Fruit fly (Drosophila melanogaster) whole organism, wandering third instar larva: ENCODE results near the gene CG3081.
A peak's percentile ranks its signal among the peaks of the same experiment; 100 is the strongest.

Source experiments
- Abd-B ChIP-seq: fragments of >200 bp; optimal IDR thresholded peaks from 2 replicates; lab custom pipeline; 2017; ENCODE audit warnings: missing biosample characterization, missing genetic modification characterization
- CG32264 ChIP-seq: fragments of 200-800 bp; sonication (Bioruptor generic); optimal IDR thresholded peaks from 2 replicates; lab custom pipeline; 2016; ENCODE audit warnings: missing biosample characterization, missing genetic modification characterization
- CG9705 ChIP-seq: fragments of 200-800 bp; sonication (Bioruptor generic); optimal IDR thresholded peaks from 2 replicates; lab custom pipeline; 2018; ENCODE audit warnings: missing biosample characterization, mild to moderate bottlenecking, missing genetic modification characterization
- CrebA ChIP-seq: fragments of 200-800 bp; sonication (Bioruptor generic); optimal IDR thresholded peaks from 2 replicates; lab custom pipeline; 2016; ENCODE audit warnings: missing biosample characterization, mild to moderate bottlenecking, missing genetic modification characterization, borderline replicate concordance
- Dfd ChIP-seq: fragments of >200 bp; optimal IDR thresholded peaks from 2 replicates; lab custom pipeline; 2017; ENCODE audit warnings: missing biosample characterization, missing genetic modification characterization
- Dif ChIP-seq: fragments of 200-275, 200-300 bp; sonication (Bioruptor generic); optimal IDR thresholded peaks from 2 replicates; lab custom pipeline; 2018; ENCODE audit warnings: missing biosample characterization, missing genetic modification characterization; ENCODE audit not compliant: partially characterized antibody
- GATAd ChIP-seq: sonication (Bioruptor generic); optimal IDR thresholded peaks from 2 replicates; lab custom pipeline; 2016; ENCODE audit warnings: missing biosample characterization, missing genetic modification characterization
- HLH106 ChIP-seq: fragments of 200-800 bp; optimal IDR thresholded peaks from 3 replicates; lab custom pipeline; 2019; ENCODE audit warnings: missing biosample characterization, mild to moderate bottlenecking, missing genetic modification characterization, moderate library complexity
- Hnf4 ChIP-seq: fragments of 200-800 bp; sonication (Bioruptor generic); optimal IDR thresholded peaks from 2 replicates; lab custom pipeline; 2016; ENCODE audit warnings: missing biosample characterization, mild to moderate bottlenecking, missing genetic modification characterization
- Hr78 ChIP-seq: fragments of >200 bp; optimal IDR thresholded peaks from 2 replicates; lab custom pipeline; 2017; ENCODE audit warnings: missing biosample characterization, missing genetic modification characterization
- Hr83 ChIP-seq: fragments of 200-300 bp; sonication (Bioruptor generic); optimal IDR thresholded peaks from 2 replicates; lab custom pipeline; 2016; ENCODE audit warnings: missing biosample characterization, mild to moderate bottlenecking, missing genetic modification characterization, moderate library complexity; ENCODE audit not compliant: poor library complexity, severe bottlenecking
- Jra ChIP-seq: sonication (Bioruptor generic); optimal IDR thresholded peaks from 2 replicates; lab custom pipeline; 2016; ENCODE audit warnings: missing biosample characterization, missing genetic modification characterization
- Mio ChIP-seq: sonication (Bioruptor generic); optimal IDR thresholded peaks from 2 replicates; lab custom pipeline; 2016; ENCODE audit warnings: missing biosample characterization, missing genetic modification characterization
- Myc ChIP-seq: fragments of >200 bp; optimal IDR thresholded peaks from 2 replicates; lab custom pipeline; 2017
- N ChIP-seq: fragments of >200 bp; optimal IDR thresholded peaks from 2 replicates; lab custom pipeline; 2018; ENCODE audit warnings: missing biosample characterization, missing external identifiers, missing genetic modification characterization
- OdsH ChIP-seq: fragments of 200-800 bp; sonication (Bioruptor generic); optimal IDR thresholded peaks from 2 replicates; lab custom pipeline; 2016; ENCODE audit warnings: missing biosample characterization, mild to moderate bottlenecking, missing genetic modification characterization
- Rel ChIP-seq, 2 experiments: fragments of 200-800 bp; sonication (Bioruptor generic) in 1 of 2; optimal IDR thresholded peaks; 2 replicates in 1 of 2; 3 replicates in 1 of 2; lab custom pipeline; 2016 to 2019; ENCODE audit warnings: mild to moderate bottlenecking in 2 of 2, missing biosample characterization in 2 of 2, missing genetic modification characterization in 2 of 2, moderate library complexity in 1 of 2
- Sp1 ChIP-seq: fragments of 200-800 bp; sonication (Bioruptor generic); optimal IDR thresholded peaks from 3 replicates; lab custom pipeline; 2019; ENCODE audit warnings: missing biosample characterization, mild to moderate bottlenecking, missing genetic modification characterization, moderate library complexity
- br ChIP-seq: fragments of 200-800 bp; sonication (Bioruptor generic); optimal IDR thresholded peaks from 2 replicates; lab custom pipeline; 2016; ENCODE audit warnings: missing biosample characterization, missing genetic modification characterization
- brk ChIP-seq: fragments of 200-800 bp; sonication (Bioruptor generic); optimal IDR thresholded peaks from 2 replicates; lab custom pipeline; 2016; ENCODE audit warnings: missing biosample characterization, mild to moderate bottlenecking, missing genetic modification characterization
- dl ChIP-seq, 2 experiments: fragments of 175-275, 200-275 bp in 1 of 2; fragments of 200-275 bp in 1 of 2; sonication (Bioruptor generic); optimal IDR thresholded peaks; lab custom pipeline; 2018; ENCODE audit warnings: mild to moderate bottlenecking in 2 of 2, missing biosample characterization in 2 of 2, missing genetic modification characterization in 2 of 2, moderate library complexity in 2 of 2; ENCODE audit not compliant: partially characterized antibody in 2 of 2, insufficient read depth in 1 of 2
- dmrt93B ChIP-seq: fragments of 200-800 bp; sonication (Bioruptor generic); optimal IDR thresholded peaks from 2 replicates; lab custom pipeline; 2018; ENCODE audit warnings: missing biosample characterization, mild to moderate bottlenecking, missing genetic modification characterization
- dsf ChIP-seq: sonication (Bioruptor generic); optimal IDR thresholded peaks from 2 replicates; lab custom pipeline; 2016; ENCODE audit warnings: missing biosample characterization, missing genetic modification characterization, borderline replicate concordance
- ey ChIP-seq: fragments of 200-800 bp; sonication (Bioruptor generic); optimal IDR thresholded peaks from 2 replicates; lab custom pipeline; 2016; ENCODE audit warnings: missing biosample characterization, missing genetic modification characterization
- foxo ChIP-seq, 2 experiments: fragments of 200-800 bp; sonication (Bioruptor generic); optimal IDR thresholded peaks; 2 replicates in 1 of 2; 3 replicates in 1 of 2; lab custom pipeline; 2016 to 2017; ENCODE audit warnings: missing biosample characterization in 2 of 2, missing genetic modification characterization in 2 of 2
- fru ChIP-seq: fragments of 200-800 bp; sonication (Bioruptor generic); optimal IDR thresholded peaks from 3 replicates; lab custom pipeline; 2016; ENCODE audit warnings: missing biosample characterization, mild to moderate bottlenecking, missing genetic modification characterization
- h ChIP-seq: fragments of 200-800 bp; sonication (Bioruptor generic); optimal IDR thresholded peaks from 3 replicates; lab custom pipeline; 2016; ENCODE audit warnings: missing biosample characterization, mild to moderate bottlenecking, missing genetic modification characterization
- jim ChIP-seq: fragments of 175-275, 200-325 bp; sonication (Bioruptor generic); optimal IDR thresholded peaks from 2 replicates; lab custom pipeline; 2016; ENCODE audit warnings: missing biosample characterization, mild to moderate bottlenecking, missing genetic modification characterization
- pan ChIP-seq: fragments of >200 bp; optimal IDR thresholded peaks from 2 replicates; lab custom pipeline; 2017
- psq ChIP-seq: fragments of 200-800 bp; sonication (Bioruptor generic); optimal IDR thresholded peaks from 3 replicates; lab custom pipeline; 2017; ENCODE audit warnings: missing biosample characterization, mild to moderate bottlenecking, missing genetic modification characterization, moderate library complexity
- rgr ChIP-seq: fragments of 200-800 bp; sonication (Bioruptor generic); optimal IDR thresholded peaks from 3 replicates; lab custom pipeline; 2016; ENCODE audit warnings: missing biosample characterization, mild to moderate bottlenecking, missing genetic modification characterization
- sage ChIP-seq: fragments of 200-800 bp; sonication (Bioruptor generic); optimal IDR thresholded peaks from 2 replicates; lab custom pipeline; 2016; ENCODE audit warnings: missing biosample characterization, mild to moderate bottlenecking, missing genetic modification characterization
- sv ChIP-seq: fragments of 200-800 bp; sonication (Bioruptor generic); optimal IDR thresholded peaks from 3 replicates; lab custom pipeline; 2016; ENCODE audit warnings: missing biosample characterization, missing genetic modification characterization
- tai ChIP-seq: sonication (Bioruptor generic); optimal IDR thresholded peaks from 2 replicates; lab custom pipeline; 2016; ENCODE audit warnings: missing biosample characterization, missing genetic modification characterization
- usp ChIP-seq: fragments of >200 bp; optimal IDR thresholded peaks from 2 replicates; lab custom pipeline; 2017; ENCODE audit warnings: missing biosample characterization, missing genetic modification characterization
- woc ChIP-seq: sonication (Bioruptor generic); optimal IDR thresholded peaks from 2 replicates; lab custom pipeline; 2016; ENCODE audit warnings: missing biosample characterization, mild to moderate bottlenecking, missing genetic modification characterization

Gene CG3081

dm6 chrX:4679813-4680381, 36.1 kb upstream of the CG3081 start:
- no peak for TF ChIP-seq Hr78 (GFP tag; lab: Kevin White, UChicago)
- peak; percentile 54 for TF ChIP-seq OdsH
- peak; percentile 10 for TF ChIP-seq psq
- TF ChIP-seq br (GFP tag; lab: Kevin White, UChicago), result peak; percentile 27
- peak; percentile 13 for TF ChIP-seq dmrt93B (GFP tag; lab: Kevin White, UChicago)
- peak; percentile 35 for TF ChIP-seq Jra (GFP tag; lab: Kevin White, UChicago)
- peak; percentile 12 for TF ChIP-seq sv
- TF ChIP-seq fru (GFP tag; lab: Kevin White, UChicago), result peak; percentile 35
- TF ChIP-seq Rel (GFP tag; optimal IDR thresholded peaks at IDR 0.05; lab: Kevin White, UChicago), result no peak
- no peak for TF ChIP-seq Rel (tag; optimal IDR thresholded peaks at IDR 0.05; lab: Kevin White, UChicago)
- TF ChIP-seq Myc (lab: Kevin White, UChicago), result no peak
- peak; percentile 54 for TF ChIP-seq woc (GFP tag; lab: Kevin White, UChicago)
- TF ChIP-seq foxo (GFP tag; optimal IDR thresholded peaks at IDR 0.05; lab: Kevin White, UChicago), result peak in 1 of 2 experiments; percentile 59
- TF ChIP-seq rgr (GFP tag; lab: Kevin White, UChicago), result peak; percentile 46
- TF ChIP-seq h (GFP tag; lab: Kevin White, UChicago), result peak; percentile 53
- TF ChIP-seq sage, result no peak
- TF ChIP-seq HLH106 (tag; lab: Kevin White, UChicago), result peak; percentile 52
- TF ChIP-seq ey, result peak; percentile 52
- TF ChIP-seq Hnf4, result peak; percentile 51
- TF ChIP-seq Sp1 (GFP tag; lab: Kevin White, UChicago), result peak; percentile 50
- TF ChIP-seq N (GFP tag; lab: Kevin White, UChicago), result no peak

- TF ChIP-seq CG32264 (GFP tag; lab: Kevin White, UChicago), result no peak
- no peak for TF ChIP-seq Hr78 (GFP tag; lab: Kevin White, UChicago)
- no peak for TF ChIP-seq Rel (GFP tag; optimal IDR thresholded peaks at IDR 0.05; lab: Kevin White, UChicago)
- TF ChIP-seq Rel (tag; optimal IDR thresholded peaks at IDR 0.05; lab: Kevin White, UChicago), result peak; percentile 38
- no peak for TF ChIP-seq Hr83 (GFP tag; lab: Kevin White, UChicago)
- TF ChIP-seq woc (GFP tag; lab: Kevin White, UChicago), result no peak
- no peak for TF ChIP-seq HLH106 (tag; lab: Kevin White, UChicago)
- TF ChIP-seq Myc (lab: Kevin White, UChicago), result peak; percentile 69
- TF ChIP-seq dsf (GFP tag; lab: Kevin White, UChicago), result no peak
Measured at dm6 chrX:4678913-4679812, 35.4 kb upstream of the CG3081 start, which contains the start of gene fzr. Gene fzr, minus strand, starts transcription at chrX:4679537.

- TF ChIP-seq Rel (GFP tag; optimal IDR thresholded peaks at IDR 0.05; lab: Kevin White, UChicago), result no peak
- TF ChIP-seq Rel (tag; optimal IDR thresholded peaks at IDR 0.05; lab: Kevin White, UChicago), result peak; percentile 15
- no peak for TF ChIP-seq Jra (GFP tag; lab: Kevin White, UChicago)
- TF ChIP-seq GATAd (GFP tag; lab: Kevin White, UChicago), result peak; percentile 4
- TF ChIP-seq Abd-B (GFP tag; lab: Kevin White, UChicago), result no peak
Measured at dm6 chrX:4678146-4678912, 34.5 kb upstream of the CG3081 start.

- TF ChIP-seq psq (no peak), usp (GFP tag; lab: Kevin White, UChicago) (no peak), Sp1 (GFP tag; lab: Kevin White, UChicago) (peak; percentile 5), brk (GFP tag; lab: Kevin White, UChicago) (no peak), jim (GFP tag; lab: Kevin White, UChicago) (no peak), Mio (GFP tag; lab: Kevin White, UChicago) (no peak), GATAd (GFP tag; lab: Kevin White, UChicago) (peak; percentile 21), Myc (lab: Kevin White, UChicago) (no peak), CrebA (GFP tag; lab: Kevin White, UChicago) (no peak), woc (GFP tag; lab: Kevin White, UChicago) (no peak), sage (no peak), pan (lab: Kevin White, UChicago) (no peak), br (GFP tag; lab: Kevin White, UChicago) (peak; percentile 5), Hnf4 (peak; percentile 19), Hr83 (GFP tag; lab: Kevin White, UChicago) (peak; percentile 22), sv (no peak), CG9705 (GFP tag; lab: Kevin White, UChicago) (no peak), Dfd (GFP tag; lab: Kevin White, UChicago) (no peak), OdsH (no peak), Hr78 (GFP tag; lab: Kevin White, UChicago) (no peak), Dif (GFP tag; lab: Kevin White, UChicago) (no peak), dmrt93B (GFP tag; lab: Kevin White, UChicago) (no peak), dl (GFP tag; optimal IDR thresholded peaks at IDR 0.05; lab: Kevin White, UChicago; ENCODE audit: insufficient read depth in 1 of 2, partially characterized antibody in 2 of 2) (no peak), Jra (GFP tag; lab: Kevin White, UChicago) (no peak), tai (GFP tag; lab: Kevin White, UChicago) (no peak), dsf (GFP tag; lab: Kevin White, UChicago) (peak; percentile 52)
Measured at dm6 chrX:4677427-4677826, 33.6 kb upstream of the CG3081 start.
